Worm (Caenorhabditis elegans): ENCODE measurements around the gene T05C12.4.
A peak's percentile ranks its signal among the peaks of the same experiment; 100 is the strongest.

Gene T05C12.4

ce11 chrII:8204039-8204438 is 23.9 kb upstream of the T05C12.4 start, which contains the start of gene col-76:
TSS of gene col-76 (plus strand) at chrII:8204339.
- TF ChIP-seq ets-7 (tag; optimal IDR thresholded peaks at IDR 0.05), result no peak
- TF ChIP-seq B0310.2 (tag; optimal IDR thresholded peaks at IDR 0.05), result no peak
- TF ChIP-seq sea-1 (GFP tag; conservative IDR thresholded peaks at IDR 0.05), result no peak
- TF ChIP-seq hnd-1 (tag; optimal IDR thresholded peaks at IDR 0.05), result no peak
- TF ChIP-seq aly-1 (tag; optimal IDR thresholded peaks at IDR 0.05), result no peak
- no peak for TF ChIP-seq F13C5.2 (tag; optimal IDR thresholded peaks at IDR 0.05)
- TF ChIP-seq ceh-13 (GFP tag; optimal IDR thresholded peaks at IDR 0.05), result no peak
- no peak for TF ChIP-seq ama-1 (optimal IDR thresholded peaks at IDR 0.05)
- no peak for TF ChIP-seq pes-1 (GFP tag; IDR thresholded peaks at IDR 0.05)
- TF ChIP-seq flt-1 (GFP tag; IDR thresholded peaks at IDR 0.05), result no peak

DNA sequence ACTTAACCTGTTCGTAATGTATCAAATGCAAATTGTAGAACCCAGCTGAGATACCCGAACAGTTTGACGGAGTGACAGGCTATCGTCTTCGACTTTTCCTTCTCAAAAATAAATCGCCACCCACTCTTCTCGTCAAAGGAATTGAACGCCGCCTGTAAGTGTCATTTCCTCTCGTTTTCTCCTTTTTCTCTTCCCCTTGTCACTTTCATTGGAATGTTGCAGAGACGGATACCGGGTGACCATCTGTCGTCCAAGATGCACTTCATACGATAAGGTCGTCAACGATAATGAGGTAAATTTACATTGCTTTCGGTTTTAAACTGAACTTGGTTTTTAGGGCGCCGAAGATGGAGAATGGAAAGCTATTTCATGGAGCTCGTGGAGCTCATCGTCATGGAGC is 19.6 kb upstream of the T05C12.4 start:
- TF ChIP-seq ama-1 (optimal IDR thresholded peaks at IDR 0.05) (no peak), pes-1 (GFP tag; IDR thresholded peaks at IDR 0.05) (no peak), hnd-1 (tag; optimal IDR thresholded peaks at IDR 0.05) (no peak), tbx-37 (GFP tag; conservative IDR thresholded peaks at IDR 0.05) (no peak), tra-4 (tag; optimal IDR thresholded peaks at IDR 0.05) (no peak), scrt-1 (GFP tag; IDR thresholded peaks at IDR 0.05) (no peak), F13C5.2 (tag; optimal IDR thresholded peaks at IDR 0.05) (no peak), flt-1 (GFP tag; IDR thresholded peaks at IDR 0.05) (no peak)

ce11 chrII:8198503-8198902 is 18.3 kb upstream of the T05C12.4 start, which contains the start of gene qua-1:
TSS of gene qua-1 (plus strand) at chrII:8198803.
- TF ChIP-seq ceh-36 (tag; optimal IDR thresholded peaks at IDR 0.05) (no peak), sea-1 (GFP tag; conservative IDR thresholded peaks at IDR 0.05) (no peak), B0310.2 (tag; optimal IDR thresholded peaks at IDR 0.05) (no peak), hmbx-1 (tag; optimal IDR thresholded peaks at IDR 0.05) (no peak)

DNA sequence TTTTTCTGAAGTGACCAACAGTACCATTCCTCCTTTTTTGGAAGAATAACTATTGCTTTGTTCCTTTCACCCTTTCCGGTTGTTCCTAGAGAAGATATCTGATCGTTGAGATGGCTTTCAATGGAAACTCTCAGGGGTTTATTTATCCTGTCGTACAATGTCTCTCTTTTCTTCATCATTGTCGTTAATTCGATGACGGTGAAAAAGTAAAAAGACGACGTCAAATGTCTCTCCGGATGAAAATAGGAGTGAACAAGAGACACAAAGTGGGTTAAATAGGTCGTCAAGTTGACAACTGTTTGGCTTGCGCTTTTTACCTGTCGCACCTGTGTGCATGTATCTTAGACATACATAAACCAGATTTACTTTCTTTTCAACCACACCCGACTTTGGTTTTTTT is 13.7 kb upstream of the T05C12.4 start:
- no peak for TF ChIP-seq tra-4 (tag; optimal IDR thresholded peaks at IDR 0.05)
- no peak for TF ChIP-seq ceh-36 (tag; optimal IDR thresholded peaks at IDR 0.05)
- TF ChIP-seq flt-1 (GFP tag; IDR thresholded peaks at IDR 0.05), result no peak

DNA sequence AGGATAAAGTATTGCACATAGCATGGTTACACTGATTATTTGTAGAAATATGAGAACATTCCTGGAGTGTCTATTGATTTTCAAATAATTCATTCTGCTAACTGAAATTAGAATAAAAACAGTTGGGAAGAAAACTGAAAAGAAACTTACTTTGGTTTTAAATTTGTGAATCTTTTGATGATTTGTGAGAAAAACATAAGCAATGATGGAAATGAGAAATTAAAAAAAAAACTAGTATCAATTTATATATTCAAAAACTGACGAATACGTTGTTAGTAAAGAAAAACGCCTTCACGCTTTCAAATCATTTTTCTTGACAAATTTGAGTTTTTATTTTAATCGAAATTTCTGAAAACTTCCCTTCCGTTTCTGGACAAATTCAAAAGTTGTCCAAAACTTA is 12.9 kb upstream of the T05C12.4 start, which contains the start of gene T05C12.9:
Gene T05C12.9, minus strand, starts transcription at position 101 of the 400 bp plus-strand sequence.
- no peak for TF ChIP-seq hmg-4 (GFP tag; optimal IDR thresholded peaks at IDR 0.05)
- TF ChIP-seq hnd-1 (tag; optimal IDR thresholded peaks at IDR 0.05), result no peak
- no peak for TF ChIP-seq B0310.2 (tag; optimal IDR thresholded peaks at IDR 0.05)
- no peak for TF ChIP-seq hmbx-1 (tag; optimal IDR thresholded peaks at IDR 0.05)
- no peak for TF ChIP-seq tra-4 (tag; optimal IDR thresholded peaks at IDR 0.05)
- TF ChIP-seq ets-7 (tag; optimal IDR thresholded peaks at IDR 0.05), result no peak
- no peak for TF ChIP-seq ceh-36 (tag; optimal IDR thresholded peaks at IDR 0.05)
- no peak for TF ChIP-seq F13C5.2 (tag; optimal IDR thresholded peaks at IDR 0.05)
- no peak for TF ChIP-seq scrt-1 (GFP tag; IDR thresholded peaks at IDR 0.05)
- no peak for TF ChIP-seq ama-1 (optimal IDR thresholded peaks at IDR 0.05)
- TF ChIP-seq tbx-11 (GFP tag; IDR thresholded peaks at IDR 0.05), result no peak
- TF ChIP-seq sea-1 (GFP tag; conservative IDR thresholded peaks at IDR 0.05), result no peak
- no peak for TF ChIP-seq aly-1 (tag; optimal IDR thresholded peaks at IDR 0.05)
- TF ChIP-seq ceh-13 (GFP tag; optimal IDR thresholded peaks at IDR 0.05), result no peak
- TF ChIP-seq tbx-37 (GFP tag; conservative IDR thresholded peaks at IDR 0.05), result no peak
- TF ChIP-seq pes-1 (GFP tag; IDR thresholded peaks at IDR 0.05), result no peak

DNA sequence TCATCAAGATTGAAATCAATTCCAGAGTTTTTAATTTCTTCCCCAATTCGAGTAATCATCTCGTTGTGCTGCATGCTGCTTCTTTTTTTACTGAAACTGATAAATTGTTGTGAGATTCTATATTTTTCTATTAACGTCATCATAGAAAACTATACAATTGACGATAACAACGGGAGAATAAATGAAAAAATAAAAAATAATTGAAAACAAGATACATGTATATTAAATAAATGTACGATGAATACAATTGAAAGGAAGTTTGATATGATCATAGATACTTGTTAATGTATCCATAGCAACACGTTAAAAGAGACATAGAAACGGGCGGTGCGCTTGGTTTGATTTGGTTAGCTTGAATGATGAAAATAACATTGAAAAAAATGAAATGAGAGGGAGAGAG is 10.3 kb upstream of the T05C12.4 start, which contains the start of gene T05C12.8:
Gene T05C12.8, minus strand, starts transcription at position 101 of the 400 bp plus-strand sequence.
- TF ChIP-seq tra-4 (tag; optimal IDR thresholded peaks at IDR 0.05), result no peak
- no peak for TF ChIP-seq flt-1 (GFP tag; IDR thresholded peaks at IDR 0.05)
- no peak for TF ChIP-seq ceh-36 (tag; optimal IDR thresholded peaks at IDR 0.05)
- no peak for TF ChIP-seq hmbx-1 (tag; optimal IDR thresholded peaks at IDR 0.05)
- TF ChIP-seq ceh-13 (GFP tag; optimal IDR thresholded peaks at IDR 0.05), result no peak
- TF ChIP-seq tbx-11 (GFP tag; IDR thresholded peaks at IDR 0.05), result no peak
- TF ChIP-seq hnd-1 (tag; optimal IDR thresholded peaks at IDR 0.05), result no peak
- TF ChIP-seq B0310.2 (tag; optimal IDR thresholded peaks at IDR 0.05), result no peak
- TF ChIP-seq aly-1 (tag; optimal IDR thresholded peaks at IDR 0.05), result no peak
- TF ChIP-seq ama-1 (optimal IDR thresholded peaks at IDR 0.05), result no peak
- TF ChIP-seq hmg-4 (GFP tag; optimal IDR thresholded peaks at IDR 0.05), result no peak
- TF ChIP-seq tbx-37 (GFP tag; conservative IDR thresholded peaks at IDR 0.05), result no peak

ce11 chrII:8187516-8187915 is 7.3 kb upstream of the T05C12.4 start:
- TF ChIP-seq scrt-1 (GFP tag; IDR thresholded peaks at IDR 0.05), result no peak
- TF ChIP-seq ceh-36 (tag; optimal IDR thresholded peaks at IDR 0.05), result no peak
- no peak for TF ChIP-seq tbx-11 (GFP tag; IDR thresholded peaks at IDR 0.05)
- no peak for TF ChIP-seq flt-1 (GFP tag; IDR thresholded peaks at IDR 0.05)
- TF ChIP-seq F13C5.2 (tag; optimal IDR thresholded peaks at IDR 0.05), result no peak
- no peak for TF ChIP-seq ets-7 (tag; optimal IDR thresholded peaks at IDR 0.05)
- no peak for TF ChIP-seq hnd-1 (tag; optimal IDR thresholded peaks at IDR 0.05)
- TF ChIP-seq ama-1 (optimal IDR thresholded peaks at IDR 0.05), result no peak
- no peak for TF ChIP-seq B0310.2 (tag; optimal IDR thresholded peaks at IDR 0.05)
- TF ChIP-seq tbx-37 (GFP tag; conservative IDR thresholded peaks at IDR 0.05), result no peak
- no peak for TF ChIP-seq tra-4 (tag; optimal IDR thresholded peaks at IDR 0.05)
- no peak for TF ChIP-seq sea-1 (GFP tag; conservative IDR thresholded peaks at IDR 0.05)
- TF ChIP-seq hmg-4 (GFP tag; optimal IDR thresholded peaks at IDR 0.05), result no peak
- TF ChIP-seq hmbx-1 (tag; optimal IDR thresholded peaks at IDR 0.05), result no peak

DNA sequence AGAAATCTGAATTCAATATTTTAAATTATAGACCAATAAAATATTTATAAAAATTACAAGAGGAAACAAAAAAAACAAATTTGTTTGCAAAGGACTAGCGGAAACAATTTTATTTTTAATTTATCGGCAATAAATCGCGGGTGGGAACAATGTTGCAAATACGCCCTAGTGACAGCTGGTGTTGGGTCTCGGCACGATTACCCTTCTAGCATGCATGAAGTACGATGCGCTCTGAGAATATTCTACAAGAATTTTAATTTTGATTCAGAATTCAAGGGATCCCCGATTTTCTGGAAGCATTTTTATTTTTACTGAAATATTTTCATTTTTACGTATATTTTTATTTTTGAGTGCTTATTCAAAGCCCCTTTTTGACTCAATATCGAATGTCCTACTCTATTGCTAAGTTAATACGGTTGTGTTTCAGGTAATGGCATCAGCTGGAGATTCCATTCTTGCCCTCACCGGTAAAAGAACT is 4.9 kb upstream of the T05C12.4 start, which contains the start of the genes mig-5 and cct-1:
Gene mig-5, minus strand, starts transcription at position 8 of the 478 bp plus-strand sequence.
Gene cct-1, plus strand, starts transcription at position 428 of the 478 bp plus-strand sequence.
- TF ChIP-seq F13C5.2 (tag; optimal IDR thresholded peaks at IDR 0.05), result peak; percentile 85
- peak; percentile 31 for TF ChIP-seq hmg-4 (GFP tag; optimal IDR thresholded peaks at IDR 0.05)
- TF ChIP-seq ama-1 (optimal IDR thresholded peaks at IDR 0.05), result no peak
- TF ChIP-seq flt-1 (GFP tag; IDR thresholded peaks at IDR 0.05), result peak; percentile 48; the same call in 1 of the 2 replicates

All from whole organism, early embryonic.